Worm (Caenorhabditis elegans) whole organism, L3 larva: Measurements from ENCODE around the gene srd-3.

Experiments
- daf-12 ChIP-seq: fragments of 150-350 bp; optimal IDR thresholded peaks from 2 replicates; lab custom pipeline; 2014; ENCODE audit warnings: missing biosample characterization, missing genetic modification reagents, missing genetic modification characterization
- jun-1 ChIP-seq: fragments of 150-350 bp; optimal IDR thresholded peaks from 2 replicates; lab custom pipeline; 2014; ENCODE audit warnings: missing biosample characterization, missing genetic modification reagents, missing genetic modification characterization
- lsy-12 ChIP-seq: sonication (generic microtip); optimal IDR thresholded peaks from 2 replicates; lab custom pipeline; 2016; ENCODE audit warnings: mild to moderate bottlenecking, missing genetic modification characterization, missing compliant biosample characterization
- nhr-12 ChIP-seq: fragments of 150-350 bp; optimal IDR thresholded peaks from 2 replicates; lab custom pipeline; 2014; ENCODE audit warnings: missing biosample characterization, missing genetic modification characterization
- sea-2 ChIP-seq: fragments of 150-350 bp; sonication (generic microtip); optimal IDR thresholded peaks from 4 replicates; lab custom pipeline; 2014; ENCODE audit warnings: missing biosample characterization, missing genetic modification reagents, missing genetic modification characterization
- unc-39 ChIP-seq: sonication (generic microtip); optimal IDR thresholded peaks from 4 replicates; lab custom pipeline; 2017; ENCODE audit warnings: missing biosample characterization, missing genetic modification characterization

DNA sequence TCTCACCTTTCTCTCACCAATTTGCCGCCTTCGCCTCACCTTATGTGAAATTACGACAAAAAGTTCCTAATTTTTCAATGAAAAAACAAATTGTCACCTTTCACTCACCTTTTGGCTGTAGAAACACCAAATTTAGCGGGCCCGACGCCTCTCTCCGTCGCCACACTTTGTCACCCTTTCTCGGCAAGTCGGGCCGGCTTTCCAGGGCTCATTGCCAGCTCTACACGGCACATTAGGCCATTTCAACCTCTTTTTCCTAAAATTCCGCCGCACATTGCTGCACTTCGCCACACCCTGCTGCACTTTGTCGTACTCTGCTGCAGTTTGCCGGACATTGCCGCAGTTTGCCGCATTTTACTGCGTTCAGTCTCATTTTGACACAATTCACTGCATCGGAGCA lies 27.7 kb downstream of the srd-3 start:
- TF ChIP-seq unc-39 (tag; lab: Kevin White, UChicago) (no peak), nhr-12 (tag; lab: Kevin White, UChicago) (no peak), lsy-12 (tag; lab: Kevin White, UChicago) (no peak), daf-12 (tag; lab: Kevin White, UChicago) (no peak), sea-2 (GFP tag; lab: Kevin White, UChicago) (no peak), jun-1 (tag; lab: Kevin White, UChicago) (no peak)
